Worm (Caenorhabditis elegans) whole organism, midembryonic: ENCODE results near the gene K07C11.10.

Experiments
- flt-1 ChIP-seq: fragments of 200-800 bp; sonication (Bioruptor generic); IDR thresholded peaks from 2 replicates; pipeline ENCODE4 v1.3.6; 2022; ENCODE audit warnings: missing genetic modification characterization, missing compliant biosample characterization
- ztf-23 ChIP-seq: fragments of 200-800 bp; sonication (Bioruptor generic); IDR thresholded peaks from 2 replicates; pipeline ENCODE4 v1.3.6; 2022; ENCODE audit warnings: missing genetic modification reagents, missing genetic modification characterization, missing compliant biosample characterization

DNA sequence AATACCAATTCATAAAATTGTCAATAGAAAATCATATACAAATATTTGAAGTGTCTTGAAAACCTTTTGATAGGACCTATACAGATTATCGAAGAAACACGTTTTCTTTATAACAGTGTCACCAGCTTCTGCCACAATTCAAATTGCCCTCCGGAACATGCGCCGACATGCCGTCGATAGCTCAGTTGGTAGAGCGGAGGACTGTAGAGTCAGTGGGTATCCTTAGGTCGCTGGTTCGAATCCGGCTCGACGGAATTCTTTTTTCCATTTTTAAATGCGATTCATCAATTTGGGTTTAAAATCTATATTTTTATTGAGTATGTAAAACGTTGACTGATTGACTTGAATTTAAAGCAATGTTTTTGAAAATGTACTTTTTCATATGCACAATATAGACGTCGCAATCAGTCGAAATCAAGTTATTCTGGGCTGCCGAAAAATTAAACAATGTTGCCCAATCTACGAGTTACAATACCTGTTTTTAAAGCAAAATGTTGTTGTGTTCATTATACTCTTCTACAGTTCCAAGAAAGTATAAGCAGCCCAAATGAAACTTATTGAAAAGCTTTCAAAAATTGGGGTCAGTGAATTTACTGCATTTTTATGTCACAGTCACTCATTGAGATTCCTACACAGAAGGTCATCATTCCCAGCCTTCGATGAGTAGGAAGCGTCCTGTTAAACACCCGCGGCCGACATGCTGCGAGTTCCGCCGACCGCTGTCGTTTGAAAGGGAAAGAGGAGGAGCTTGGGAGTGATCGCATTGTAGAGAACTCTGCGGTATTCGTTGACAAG is 20.8 kb upstream of the K07C11.10 start:
- TF ChIP-seq flt-1 (GFP tag; lab: Robert Waterston, UW) (0 out of 2 replicates have a peak, but pooled peaks have one; percentile 36), ztf-23 (GFP tag; lab: Robert Waterston, UW) (no peak)
